Fruit fly (Drosophila melanogaster) whole organism, pupa: Measurements from ENCODE around the gene CG46467.

Experiments used
- CG10348 ChIP-seq: fragments of 200-800 bp; sonication (Bioruptor generic); IDR thresholded peaks from 2 replicates; pipeline ENCODE4 v1.3.6; 2022; ENCODE audit warnings: missing biosample characterization, missing genetic modification characterization
- CG9948 ChIP-seq: fragments of 200-800 bp; sonication (Bioruptor generic); optimal IDR thresholded peaks from 2 replicates; lab custom pipeline; 2018; ENCODE audit warnings: missing biosample characterization, mild to moderate bottlenecking, missing genetic modification characterization, moderate library complexity
- D1 ChIP-seq: fragments of 200-800 bp; sonication (Bioruptor generic); optimal IDR thresholded peaks from 2 replicates; lab custom pipeline; 2018; ENCODE audit warnings: missing biosample characterization, mild to moderate bottlenecking, missing genetic modification characterization, moderate library complexity
- Pif1B ChIP-seq: fragments of 200-800 bp; sonication (Bioruptor generic); optimal IDR thresholded peaks from 3 replicates; lab custom pipeline; 2016; ENCODE audit warnings: missing biosample characterization, missing genetic modification characterization
- Snoo ChIP-seq: fragments of 200-800 bp; sonication (Bioruptor generic); optimal IDR thresholded peaks from 3 replicates; lab custom pipeline; 2017; ENCODE audit warnings: missing biosample characterization, mild to moderate bottlenecking, missing genetic modification characterization, inconsistent platforms

- TF ChIP-seq Pif1B (GFP tag; lab: Kevin White, UChicago) (no peak), CG10348 (no peak), Snoo (tag; lab: Kevin White, UChicago) (no peak), CG9948 (no peak), D1 (tag; lab: Kevin White, UChicago) (no peak)
Measured at dm6 chr3R:9883248-9883939, 8.9 kb downstream of the CG46467 start.
